Fruit fly (Drosophila melanogaster) whole organism, embryonic: ENCODE data around the gene Top3alpha.

Experiments used
- Abd-B ChIP-seq: fragments of 200-800 bp; sonication (Bioruptor generic); optimal IDR thresholded peaks from 2 replicates; lab custom pipeline; 2018; ENCODE audit warnings: missing biosample characterization, mild to moderate bottlenecking, missing genetic modification characterization, moderate library complexity
- Ada2b ChIP-seq: fragments of 200-800 bp; sonication (Bioruptor generic); IDR thresholded peaks from 2 replicates; pipeline ENCODE4 v1.3.6; 2022; ENCODE audit warnings: missing biosample characterization, missing genetic modification characterization
- Antp ChIP-seq: fragments of 200-800 bp; sonication (Bioruptor generic); optimal IDR thresholded peaks from 3 replicates; lab custom pipeline; 2016; ENCODE audit warnings: missing biosample characterization, missing genetic modification characterization
- CG10147 ChIP-seq: fragments of 200-800 bp; sonication (Bioruptor generic); optimal IDR thresholded peaks from 2 replicates; lab custom pipeline; 2019; ENCODE audit warnings: missing biosample characterization, mild to moderate bottlenecking, missing genetic modification characterization, moderate library complexity
- CG12769 ChIP-seq: fragments of 200-800 bp; sonication (Bioruptor generic); optimal IDR thresholded peaks from 2 replicates; lab custom pipeline; 2019; ENCODE audit warnings: missing biosample characterization, mild to moderate bottlenecking, missing genetic modification characterization, moderate library complexity
- CG13287 ChIP-seq: fragments of 200-800 bp; sonication (Bioruptor generic); IDR thresholded peaks from 2 replicates; pipeline ENCODE4 v1.3.6; 2022; ENCODE audit warnings: missing biosample characterization, missing genetic modification characterization; ENCODE audit not compliant: partially characterized antibody
- CG13894 ChIP-seq: fragments of 200-800 bp; sonication (Bioruptor generic); optimal IDR thresholded peaks from 3 replicates; lab custom pipeline; 2018; ENCODE audit warnings: missing biosample characterization, mild to moderate bottlenecking, missing genetic modification characterization, moderate library complexity
- CG14441 ChIP-seq: fragments of 200-800 bp; sonication (Bioruptor generic); IDR thresholded peaks from 2 replicates; pipeline ENCODE4 v1.3.6; 2022; ENCODE audit warnings: missing biosample characterization, missing genetic modification characterization
- CG14710 ChIP-seq: fragments of 200-800 bp; sonication (Bioruptor generic); optimal IDR thresholded peaks from 3 replicates; lab custom pipeline; 2019; ENCODE audit warnings: missing biosample characterization, mild to moderate bottlenecking, missing genetic modification characterization, moderate library complexity
- CG15073 ChIP-seq: fragments of 200-800 bp; sonication (Bioruptor generic); optimal IDR thresholded peaks from 2 replicates; lab custom pipeline; 2016; ENCODE audit warnings: missing biosample characterization, missing genetic modification characterization
- CG18011 ChIP-seq: fragments of 200-800 bp; sonication (Bioruptor generic); optimal IDR thresholded peaks from 2 replicates; lab custom pipeline; 2017; ENCODE audit warnings: missing biosample characterization, missing genetic modification characterization, mild to moderate bottlenecking, moderate library complexity, missing genotype
- CG1832 ChIP-seq: fragments of 200-800 bp; sonication (Bioruptor generic); optimal IDR thresholded peaks from 2 replicates; lab custom pipeline; 2017; ENCODE audit warnings: missing biosample characterization, mild to moderate bottlenecking, missing genetic modification characterization, inconsistent platforms
- CG2116 ChIP-seq: fragments of 200-800 bp; sonication (Bioruptor generic); optimal IDR thresholded peaks from 3 replicates; lab custom pipeline; 2018; ENCODE audit warnings: missing biosample characterization, mild to moderate bottlenecking, missing genetic modification characterization
- CG2889 ChIP-seq: fragments of 200-800 bp; sonication (Bioruptor generic); IDR thresholded peaks from 3 replicates; pipeline ENCODE4 v1.3.6; 2022; ENCODE audit warnings: missing biosample characterization, missing genetic modification characterization
- CG3163 ChIP-seq: fragments of 200-800 bp; sonication (Bioruptor generic); optimal IDR thresholded peaks from 3 replicates; lab custom pipeline; 2016; ENCODE audit warnings: missing biosample characterization, missing genetic modification characterization
- CG6272 ChIP-seq: fragments of 200-800 bp; sonication (Bioruptor generic); IDR thresholded peaks from 2 replicates; pipeline ENCODE4 v1.3.6; 2022; ENCODE audit warnings: missing biosample characterization, missing genetic modification characterization
- CG7987 ChIP-seq: fragments of 200-800 bp; sonication (Bioruptor generic); optimal IDR thresholded peaks from 2 replicates; lab custom pipeline; 2018; ENCODE audit warnings: missing biosample characterization, mild to moderate bottlenecking, missing genetic modification characterization, moderate library complexity
- CG8765 ChIP-seq: fragments of 200-800 bp; sonication (Bioruptor generic); IDR thresholded peaks from 2 replicates; pipeline ENCODE4 v1.3.6; 2022; ENCODE audit warnings: missing biosample characterization, missing genetic modification characterization
- Chrac-16 ChIP-seq: fragments of 200-800 bp; sonication (Bioruptor generic); optimal IDR thresholded peaks from 3 replicates; lab custom pipeline; 2016; ENCODE audit warnings: missing biosample characterization, missing genetic modification characterization
- Fer1 ChIP-seq: fragments of 200-800 bp; sonication (Bioruptor generic); optimal IDR thresholded peaks from 2 replicates; lab custom pipeline; 2017; ENCODE audit warnings: missing biosample characterization, mild to moderate bottlenecking, missing genetic modification characterization
- H15 ChIP-seq: fragments of 200-800 bp; sonication (Bioruptor generic); IDR thresholded peaks from 3 replicates; pipeline ENCODE4 v1.3.6; 2022; ENCODE audit warnings: missing biosample characterization, missing genetic modification characterization
- HLH54F ChIP-seq: fragments of 200-800 bp; sonication (Bioruptor generic); optimal IDR thresholded peaks from 3 replicates; lab custom pipeline; 2016; ENCODE audit warnings: missing biosample characterization, missing genetic modification characterization
- Hey ChIP-seq: fragments of 200-800 bp; sonication (Bioruptor generic); optimal IDR thresholded peaks from 3 replicates; lab custom pipeline; 2018; ENCODE audit warnings: missing biosample characterization, mild to moderate bottlenecking, missing genetic modification characterization
- Hsf ChIP-seq: fragments of 200-800 bp; sonication (Bioruptor generic); optimal IDR thresholded peaks from 3 replicates; lab custom pipeline; 2016; ENCODE audit warnings: missing biosample characterization, missing genetic modification characterization
- Kr ChIP-seq: fragments of 200-800 bp; sonication (Bioruptor generic); optimal IDR thresholded peaks from 2 replicates; lab custom pipeline; 2017; ENCODE audit warnings: missing biosample characterization, mild to moderate bottlenecking, missing genetic modification characterization
- PHDP ChIP-seq: fragments of 200-800 bp; sonication (Bioruptor generic); optimal IDR thresholded peaks from 3 replicates; lab custom pipeline; 2018; ENCODE audit warnings: missing biosample characterization, mild to moderate bottlenecking, missing genetic modification characterization, moderate library complexity
- Poxn ChIP-seq: fragments of 200-800 bp; sonication (Bioruptor generic); IDR thresholded peaks from 2 replicates; pipeline ENCODE4 v1.3.6; 2022; ENCODE audit warnings: missing biosample characterization, missing genetic modification characterization
- Scr ChIP-seq: fragments of 200-800 bp; sonication (Bioruptor generic); IDR thresholded peaks from 2 replicates; pipeline ENCODE4 v1.3.6; 2022; ENCODE audit warnings: missing biosample characterization, missing genetic modification characterization; ENCODE audit not compliant: partially characterized antibody
- Sin3A ChIP-seq: fragments of >200 bp; optimal IDR thresholded peaks from 2 replicates; lab custom pipeline; 2018
- aop ChIP-seq: fragments of 200-800 bp; sonication (Bioruptor generic); IDR thresholded peaks from 2 replicates; pipeline ENCODE4 v1.3.6; 2022; ENCODE audit warnings: missing biosample characterization, missing genetic modification characterization
- bab2 ChIP-seq: fragments of 200-800 bp; sonication (Bioruptor generic); optimal IDR thresholded peaks from 2 replicates; lab custom pipeline; 2016; ENCODE audit warnings: missing biosample characterization, missing genetic modification characterization
- br ChIP-seq: fragments of >200 bp; optimal IDR thresholded peaks from 2 replicates; lab custom pipeline; 2017
- disco-r ChIP-seq: fragments of 200-800 bp; sonication (Bioruptor generic); optimal IDR thresholded peaks from 2 replicates; lab custom pipeline; 2016; ENCODE audit warnings: missing biosample characterization, missing genetic modification characterization
- fd96Cb ChIP-seq: fragments of 200-800 bp; sonication (Bioruptor generic); optimal IDR thresholded peaks from 2 replicates; lab custom pipeline; 2018; ENCODE audit warnings: missing biosample characterization, mild to moderate bottlenecking, missing genetic modification characterization, moderate library complexity
- fru ChIP-seq: fragments of >200 bp; optimal IDR thresholded peaks from 2 replicates; lab custom pipeline; 2017
- jing ChIP-seq: fragments of 200-800 bp; sonication (Bioruptor generic); optimal IDR thresholded peaks from 2 replicates; lab custom pipeline; 2018; ENCODE audit warnings: missing biosample characterization, mild to moderate bottlenecking, missing genetic modification characterization
- klu ChIP-seq: fragments of 200-800 bp; sonication (Bioruptor generic); IDR thresholded peaks from 2 replicates; pipeline ENCODE4 v1.3.6; 2022; ENCODE audit warnings: missing biosample characterization, missing genetic modification characterization
- kni ChIP-seq: fragments of 200-800 bp; sonication (Bioruptor generic); optimal IDR thresholded peaks from 3 replicates; lab custom pipeline; 2017; ENCODE audit warnings: mild to moderate bottlenecking, missing biosample characterization, missing genetic modification reagents, missing genetic modification characterization
- knrl ChIP-seq: fragments of 200-800 bp; sonication (Bioruptor generic); IDR thresholded peaks from 3 replicates; pipeline ENCODE4 v1.3.6; 2022; ENCODE audit warnings: missing biosample characterization, missing genetic modification characterization; ENCODE audit not compliant: partially characterized antibody
- lilli ChIP-seq: fragments of 200-800 bp; sonication (Bioruptor generic); optimal IDR thresholded peaks from 3 replicates; lab custom pipeline; 2016; ENCODE audit warnings: missing biosample characterization, missing genetic modification characterization
- lov ChIP-seq, 2 experiments: fragments of 200-800 bp in 1 of 2; fragments of >200 bp in 1 of 2; sonication (Bioruptor generic) in 1 of 2; IDR thresholded peaks in 1 of 2; optimal IDR thresholded peaks in 1 of 2; 2 replicates in 1 of 2; 3 replicates in 1 of 2; pipeline versions ENCODE4 v1.3.6 to Lab custom; 2017 to 2022; ENCODE audit warnings: missing biosample characterization in 1 of 2, missing genetic modification characterization in 1 of 2
- pb ChIP-seq: fragments of 200-800 bp; sonication (Bioruptor generic); optimal IDR thresholded peaks from 3 replicates; lab custom pipeline; 2016; ENCODE audit warnings: missing biosample characterization, missing genetic modification characterization
- pnt ChIP-seq: fragments of 200-800 bp; sonication (Bioruptor generic); optimal IDR thresholded peaks from 3 replicates; lab custom pipeline; 2016; ENCODE audit warnings: missing biosample characterization, missing genetic modification characterization
- repo ChIP-seq: fragments of 200-800 bp; sonication (Bioruptor generic); optimal IDR thresholded peaks from 2 replicates; lab custom pipeline; 2016; ENCODE audit warnings: missing biosample characterization, missing genetic modification characterization
- run ChIP-seq: fragments of 200-800 bp; sonication (Bioruptor generic); optimal IDR thresholded peaks from 3 replicates; lab custom pipeline; 2018; ENCODE audit warnings: missing biosample characterization, mild to moderate bottlenecking, missing genetic modification characterization
- sens ChIP-seq: fragments of 200-800 bp; sonication (Bioruptor generic); peaks from one replicate; lab custom pipeline; 2016; ENCODE audit warnings: missing biosample characterization, missing genetic modification characterization
- seq ChIP-seq: fragments of 200-800 bp; sonication (Bioruptor generic); IDR thresholded peaks from 2 replicates; pipeline ENCODE4 v1.3.6; 2022; ENCODE audit warnings: missing biosample characterization, missing genetic modification characterization
- sim ChIP-seq: fragments of 200-800 bp; sonication (Bioruptor generic); IDR thresholded peaks from 2 replicates; pipeline ENCODE4 v1.3.6; 2022; ENCODE audit warnings: missing biosample characterization, missing genetic modification characterization
- tap ChIP-seq: fragments of 200-800 bp; optimal IDR thresholded peaks from 3 replicates; lab custom pipeline; 2019; ENCODE audit warnings: missing biosample characterization, mild to moderate bottlenecking, missing genetic modification characterization, moderate library complexity
- tx ChIP-seq: fragments of 200-800 bp; sonication (Bioruptor generic); optimal IDR thresholded peaks from 2 replicates; lab custom pipeline; 2016; ENCODE audit warnings: missing biosample characterization, missing genetic modification characterization
- usp ChIP-seq: fragments of >200 bp; optimal IDR thresholded peaks from 2 replicates; lab custom pipeline; 2017; ENCODE audit warnings: missing biosample characterization, missing genetic modification characterization
- vvl ChIP-seq: fragments of 200-800 bp; sonication (Bioruptor generic); IDR thresholded peaks from 2 replicates; pipeline ENCODE4 v1.3.6; 2022; ENCODE audit warnings: missing biosample characterization, missing genetic modification characterization

Top3alpha gene

DNA sequence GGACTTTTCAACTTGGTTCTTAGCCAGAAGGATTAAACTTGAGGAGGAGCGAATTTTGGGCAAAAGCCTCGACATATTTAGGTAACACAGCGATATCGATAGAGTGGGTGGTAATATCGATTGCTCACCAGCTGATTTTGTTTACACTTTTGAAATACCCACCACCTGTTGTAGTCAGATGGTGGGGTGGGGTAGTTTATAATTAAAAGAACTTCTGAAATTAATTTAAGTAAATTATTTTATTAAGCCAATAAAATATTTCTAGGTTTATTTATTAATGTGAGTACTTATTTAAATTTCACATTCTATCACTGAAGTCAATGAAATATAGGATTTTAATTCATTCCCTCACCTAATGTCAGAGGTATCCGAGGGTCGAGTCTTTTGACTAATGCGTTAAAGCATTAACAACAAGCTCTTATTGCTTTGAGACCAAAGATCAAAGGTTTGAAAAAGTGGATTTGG, 7.9 kb upstream of the Top3alpha start, which contains the start of the genes CG10194 and CG18094 (continued):
- TF ChIP-seq Poxn (no peak), klu (GFP tag; lab: Robert Waterston, UW) (no peak), bab2 (GFP tag; lab: Kevin White, UChicago) (no peak), CG13287 (GFP tag; lab: Robert Waterston, UW) (peak; percentile 75), Scr (peak; percentile 47; the same call in 1 of the 2 replicates), Abd-B (GFP tag; lab: Kevin White, UChicago) (peak; percentile 18), pnt (GFP tag; lab: Kevin White, UChicago) (no peak), CG8765 (GFP tag; lab: Robert Waterston, UW) (no peak), CG2116 (GFP tag; lab: Kevin White, UChicago) (peak; percentile 51), tx (no peak), lov (optimal IDR thresholded peaks at IDR 0.05; lab: Kevin White, UChicago) (no peak), lov (GFP tag; IDR thresholded peaks at IDR 0.05; lab: Robert Waterston, UW) (no peak), aop (GFP tag; lab: Robert Waterston, UW) (no peak), jing (no peak), CG15073 (GFP tag; lab: Kevin White, UChicago) (no peak), HLH54F (GFP tag; lab: Kevin White, UChicago) (no peak), vvl (GFP tag; lab: Robert Waterston, UW) (no peak), H15 (GFP tag; lab: Robert Waterston, UW) (no peak), CG10147 (GFP tag; lab: Kevin White, UChicago) (no peak), CG7987 (GFP tag; lab: Kevin White, UChicago) (no peak), kni (GFP tag; lab: Kevin White, UChicago) (no peak), CG13894 (no peak), knrl (GFP tag; lab: Robert Waterston, UW) (peak; percentile 50; the same call in 2 of the 3 replicates), CG14441 (GFP tag; lab: Robert Waterston, UW) (peak; percentile 30; the same call in 1 of the 2 replicates), CG14710 (peak; percentile 21), CG1832 (GFP tag; lab: Kevin White, UChicago) (no peak), seq (GFP tag; lab: Robert Waterston, UW) (peak; percentile 55; the same call in 1 of the 2 replicates), Sin3A (lab: Kevin White, UChicago) (no peak), pb (no peak), Chrac-16 (GFP tag; lab: Kevin White, UChicago) (peak; percentile 36), CG6272 (GFP tag; lab: Robert Waterston, UW) (no peak), tap (tag; lab: Kevin White, UChicago) (no peak), PHDP (tag; lab: Kevin White, UChicago) (no peak), Ada2b (peak; percentile 12; the same call in 1 of the 2 replicates), Kr (GFP tag; lab: Kevin White, UChicago) (no peak), CG3163 (GFP tag; lab: Kevin White, UChicago) (no peak), fru (no peak), fd96Cb (tag; lab: Kevin White, UChicago) (no peak), disco-r (GFP tag; lab: Kevin White, UChicago) (no peak), sens (GFP tag; lab: Kevin White, UChicago) (peak; percentile 27), br (lab: Kevin White, UChicago) (no peak), sim (GFP tag; lab: Robert Waterston, UW) (no peak), CG12769 (tag; lab: Kevin White, UChicago) (no peak), run (tag; lab: Kevin White, UChicago) (no peak), CG2889 (GFP tag; lab: Robert Waterston, UW) (no peak), usp (GFP tag; lab: Kevin White, UChicago) (no peak), lilli (GFP tag; lab: Kevin White, UChicago) (peak; percentile 68), Hsf (GFP tag; lab: Kevin White, UChicago) (peak; percentile 38), Fer1 (GFP tag; lab: Kevin White, UChicago) (peak; percentile 66), Antp (no peak), Hey (tag; lab: Kevin White, UChicago) (no peak), CG18011 (peak; percentile 71), repo (GFP tag; lab: Kevin White, UChicago) (no peak)
